Worm (Caenorhabditis elegans) whole organism, L4/young adult: ENCODE measurements around the gene C05D11.8.

Experiments used
- dao-5 ChIP-seq: sonication (generic microtip); optimal IDR thresholded peaks from 2 replicates; lab custom pipeline; 2016; ENCODE audit warnings: missing genotype, missing genetic modification characterization, moderate library complexity, missing compliant biosample characterization
- him-1 ChIP-seq: sonication (generic microtip); optimal IDR thresholded peaks from 2 replicates; lab custom pipeline; 2016; ENCODE audit warnings: missing genotype, missing genetic modification reagents, missing genetic modification characterization, missing compliant biosample characterization

DNA sequence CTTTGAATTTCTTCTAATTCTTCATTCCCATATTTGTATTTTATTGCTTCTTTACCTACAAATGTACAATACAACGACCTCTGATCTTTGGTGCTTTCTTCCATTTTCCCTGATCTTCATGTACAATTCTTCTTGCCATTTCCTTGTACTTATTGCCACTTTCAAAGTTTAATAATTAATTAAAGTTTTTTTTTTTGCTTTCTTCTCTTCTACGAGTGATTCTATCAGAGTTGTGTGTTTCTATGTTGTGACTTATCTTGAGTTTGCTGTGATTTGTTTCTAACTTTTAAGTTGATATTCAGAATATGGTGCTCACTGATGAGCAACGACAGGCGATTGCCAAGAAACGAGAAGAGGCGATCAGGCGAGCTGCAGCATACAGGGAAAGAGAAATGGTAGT is 36.5 kb downstream of the C05D11.8 start, which contains the start of gene smrc-1:
- TF ChIP-seq him-1 (no peak), dao-5 (tag; lab: Kevin White, UChicago) (no peak)
